Fruit fly (Drosophila melanogaster) whole organism, prepupa: Measurements from ENCODE around the gene mtm.

Experiments
- Blimp-1 ChIP-seq: fragments of 200-800 bp; sonication (Bioruptor generic); optimal IDR thresholded peaks from 3 replicates; lab custom pipeline; 2017; ENCODE audit warnings: missing biosample characterization, missing genetic modification characterization, mild to moderate bottlenecking, moderate library complexity, missing genetic modification reagents
- CG10669 ChIP-seq: fragments of 200-800 bp; sonication (Bioruptor generic); optimal IDR thresholded peaks from 3 replicates; lab custom pipeline; 2018; ENCODE audit warnings: missing biosample characterization, mild to moderate bottlenecking, missing genetic modification characterization, moderate library complexity
- CG11762 ChIP-seq: fragments of 200-800 bp; sonication (Bioruptor generic); optimal IDR thresholded peaks from 3 replicates; lab custom pipeline; 2016; ENCODE audit warnings: missing biosample characterization, missing genetic modification characterization; ENCODE audit not compliant: insufficient read depth
- CG11902 ChIP-seq: fragments of 200-800 bp; sonication (Bioruptor generic); optimal IDR thresholded peaks from 3 replicates; lab custom pipeline; 2016; ENCODE audit warnings: missing biosample characterization, missing genetic modification characterization
- CG15336 ChIP-seq: fragments of 200-800 bp; sonication (Bioruptor generic); IDR thresholded peaks from 2 replicates; pipeline ENCODE4 v1.3.6; 2022; ENCODE audit warnings: missing biosample characterization, missing genetic modification characterization
- CG1621 ChIP-seq: fragments of 200-800 bp; sonication (Bioruptor generic); optimal IDR thresholded peaks from 3 replicates; lab custom pipeline; 2018; ENCODE audit warnings: missing biosample characterization, mild to moderate bottlenecking, missing genetic modification characterization
- CG16779 ChIP-seq: fragments of 200-800 bp; sonication (Bioruptor generic); optimal IDR thresholded peaks from 3 replicates; lab custom pipeline; 2017; ENCODE audit warnings: missing biosample characterization, mild to moderate bottlenecking, missing genetic modification characterization
- CG3032 ChIP-seq: fragments of 200-800 bp; optimal IDR thresholded peaks from 2 replicates; lab custom pipeline; 2019; ENCODE audit warnings: missing biosample characterization, mild to moderate bottlenecking, missing genetic modification characterization, moderate library complexity
- CG31627 ChIP-seq: fragments of 200-800 bp; sonication (Bioruptor generic); optimal IDR thresholded peaks from 3 replicates; lab custom pipeline; 2016; ENCODE audit warnings: missing biosample characterization, missing genetic modification characterization
- CG32006 ChIP-seq: fragments of 200-800 bp; sonication (Bioruptor generic); optimal IDR thresholded peaks from 3 replicates; lab custom pipeline; 2017; ENCODE audit warnings: missing biosample characterization, mild to moderate bottlenecking, missing genetic modification characterization
- CG34406 ChIP-seq: fragments of 200-800 bp; sonication (Bioruptor generic); optimal IDR thresholded peaks from 3 replicates; lab custom pipeline; 2016; ENCODE audit warnings: missing biosample characterization, missing genetic modification characterization
- CG3919 ChIP-seq: fragments of 200-800 bp; sonication (Bioruptor generic); optimal IDR thresholded peaks from 3 replicates; lab custom pipeline; 2016; ENCODE audit warnings: missing biosample characterization, missing genetic modification characterization
- CG4318 ChIP-seq: fragments of 200-800 bp; sonication (Bioruptor generic); optimal IDR thresholded peaks from 3 replicates; lab custom pipeline; 2017; ENCODE audit warnings: missing biosample characterization, mild to moderate bottlenecking, missing genetic modification characterization
- CG6276 ChIP-seq: fragments of 200-800 bp; sonication (Bioruptor generic); optimal IDR thresholded peaks from 2 replicates; lab custom pipeline; 2017; ENCODE audit warnings: missing biosample characterization, mild to moderate bottlenecking, missing genetic modification characterization
- CG6792 ChIP-seq: fragments of 200-800 bp; sonication (Bioruptor generic); optimal IDR thresholded peaks from 3 replicates; lab custom pipeline; 2016; ENCODE audit warnings: missing biosample characterization, missing genetic modification characterization
- CG6808 ChIP-seq: fragments of 200-800 bp; sonication (Bioruptor generic); optimal IDR thresholded peaks from 3 replicates; lab custom pipeline; 2017; ENCODE audit warnings: missing biosample characterization, missing genetic modification characterization, mild to moderate bottlenecking, moderate library complexity, missing genetic modification reagents
- CG8119 ChIP-seq: fragments of 200-800 bp; sonication (Bioruptor generic); IDR thresholded peaks from 3 replicates; pipeline ENCODE4 v1.3.6; 2022; ENCODE audit warnings: missing biosample characterization, missing genetic modification characterization
- CG8319 ChIP-seq: fragments of 200-800 bp; sonication (Bioruptor generic); optimal IDR thresholded peaks from 3 replicates; lab custom pipeline; 2016; ENCODE audit warnings: missing biosample characterization, missing genetic modification characterization
- CG8632 ChIP-seq: fragments of 200-800 bp; sonication (Bioruptor generic); optimal IDR thresholded peaks from 3 replicates; lab custom pipeline; 2016; ENCODE audit warnings: missing biosample characterization, missing genetic modification characterization
- Eip75B ChIP-seq: fragments of 200-800 bp; sonication (Bioruptor generic); optimal IDR thresholded peaks from 3 replicates; lab custom pipeline; 2016; ENCODE audit warnings: missing biosample characterization, missing genetic modification characterization
- Eip78C ChIP-seq: fragments of 200-800 bp; sonication (Bioruptor generic); peaks from one replicate; lab custom pipeline; 2016; ENCODE audit warnings: missing biosample characterization, missing genetic modification characterization
- Ets96B ChIP-seq: fragments of 200-800 bp; optimal IDR thresholded peaks from 2 replicates; lab custom pipeline; 2019; ENCODE audit warnings: missing biosample characterization, mild to moderate bottlenecking, missing genetic modification characterization, moderate library complexity
- Gug ChIP-seq: fragments of 200-800 bp; sonication (Bioruptor generic); IDR thresholded peaks from 2 replicates; pipeline ENCODE4 v1.3.6; 2022; ENCODE audit warnings: missing biosample characterization, missing genetic modification characterization
- Hr38 ChIP-seq: sonication (Bioruptor generic); optimal IDR thresholded peaks from 2 replicates; lab custom pipeline; 2016; ENCODE audit warnings: missing biosample characterization, missing genetic modification characterization
- Hr39 ChIP-seq: fragments of 200-800 bp; sonication (Bioruptor generic); optimal IDR thresholded peaks from 2 replicates; lab custom pipeline; 2016; ENCODE audit warnings: missing biosample characterization, missing genetic modification characterization
- Hr4 ChIP-seq: fragments of 200-800 bp; sonication (Bioruptor generic); optimal IDR thresholded peaks from 3 replicates; lab custom pipeline; 2016; ENCODE audit warnings: missing biosample characterization, missing genetic modification characterization
- Lpt ChIP-seq: fragments of 200-800 bp; sonication (Bioruptor generic); optimal IDR thresholded peaks from 3 replicates; lab custom pipeline; 2016; ENCODE audit warnings: missing biosample characterization, missing genetic modification characterization
- Met ChIP-seq: fragments of 200-800 bp; sonication (Bioruptor generic); optimal IDR thresholded peaks from 3 replicates; lab custom pipeline; 2016; ENCODE audit warnings: missing biosample characterization, missing genetic modification characterization
- OdsH ChIP-seq: fragments of 200-800 bp; sonication (Bioruptor generic); optimal IDR thresholded peaks from 3 replicates; lab custom pipeline; 2016; ENCODE audit warnings: missing biosample characterization, missing genetic modification characterization
- Sox14 ChIP-seq: fragments of 200-800 bp; sonication (Bioruptor generic); optimal IDR thresholded peaks from 3 replicates; lab custom pipeline; 2016; ENCODE audit warnings: missing biosample characterization, missing genetic modification characterization
- Sox15 ChIP-seq: fragments of 200-800 bp; sonication (Bioruptor generic); optimal IDR thresholded peaks from 3 replicates; lab custom pipeline; 2016; ENCODE audit warnings: missing biosample characterization, missing genetic modification characterization
- acj6 ChIP-seq: fragments of 200-800 bp; sonication (Bioruptor generic); optimal IDR thresholded peaks from 3 replicates; lab custom pipeline; 2016; ENCODE audit warnings: missing biosample characterization, missing genetic modification characterization
- cyc ChIP-seq: fragments of 200-800 bp; sonication (Bioruptor generic); optimal IDR thresholded peaks from 3 replicates; lab custom pipeline; 2016; ENCODE audit warnings: missing biosample characterization, missing genetic modification characterization
- esn ChIP-seq: fragments of 200-800 bp; sonication (Bioruptor generic); optimal IDR thresholded peaks from 2 replicates; lab custom pipeline; 2016; ENCODE audit warnings: missing biosample characterization, mild to moderate bottlenecking, missing genetic modification characterization, moderate library complexity
- fd85E ChIP-seq: fragments of 200-800 bp; sonication (Bioruptor generic); optimal IDR thresholded peaks from 3 replicates; lab custom pipeline; 2016; ENCODE audit warnings: missing biosample characterization, missing genetic modification characterization
- fkh ChIP-seq: fragments of 200-800 bp; sonication (Bioruptor generic); optimal IDR thresholded peaks from 3 replicates; lab custom pipeline; 2017; ENCODE audit warnings: missing biosample characterization, mild to moderate bottlenecking, missing genetic modification characterization, moderate library complexity
- net ChIP-seq: fragments of 200-800 bp; sonication (Bioruptor generic); optimal IDR thresholded peaks from 3 replicates; lab custom pipeline; 2016; ENCODE audit warnings: missing biosample characterization, missing genetic modification characterization
- pdm3 ChIP-seq: fragments of 200-800 bp; sonication (Bioruptor generic); optimal IDR thresholded peaks from 3 replicates; lab custom pipeline; 2016; ENCODE audit warnings: missing biosample characterization, missing genetic modification characterization
- spab ChIP-seq: fragments of 200-800 bp; sonication (Bioruptor generic); optimal IDR thresholded peaks from 2 replicates; lab custom pipeline; 2017; ENCODE audit warnings: missing biosample characterization, mild to moderate bottlenecking, missing genetic modification characterization, missing genetic modification reagents
- svp ChIP-seq: fragments of 200-800 bp; sonication (Bioruptor generic); peaks from one replicate; lab custom pipeline; 2016; ENCODE audit warnings: missing biosample characterization, missing genetic modification characterization
- topi ChIP-seq: fragments of 200-800 bp; sonication (Bioruptor generic); optimal IDR thresholded peaks from 3 replicates; lab custom pipeline; 2016; ENCODE audit warnings: missing biosample characterization, missing genetic modification characterization
- vri ChIP-seq: fragments of 200-800 bp; sonication (Bioruptor generic); optimal IDR thresholded peaks from 3 replicates; lab custom pipeline; 2016; ENCODE audit warnings: missing biosample characterization, mild to moderate bottlenecking, missing genetic modification characterization

The mtm gene

dm6 chr2L:6022793-6023192 lies 14.0 kb downstream of the mtm start (continued):
- no peak for TF ChIP-seq Hr38 (GFP tag; lab: Kevin White, UChicago)
- TF ChIP-seq CG15336 (GFP tag; lab: Robert Waterston, UW), result no peak
- peak; percentile 56 for TF ChIP-seq Blimp-1 (GFP tag; lab: Kevin White, UChicago)
- TF ChIP-seq Lpt (GFP tag; lab: Kevin White, UChicago), result peak; percentile 38
- peak; percentile 37 for TF ChIP-seq CG6276 (GFP tag; lab: Kevin White, UChicago)
- TF ChIP-seq OdsH (GFP tag; lab: Kevin White, UChicago), result peak; percentile 22
- peak; percentile 33 for TF ChIP-seq esn
- TF ChIP-seq CG32006 (GFP tag; lab: Kevin White, UChicago), result peak; percentile 63
- peak; percentile 73 for TF ChIP-seq CG10669 (GFP tag; lab: Kevin White, UChicago)
- peak; percentile 20; the same call in 1 of the 2 replicates for TF ChIP-seq Gug (GFP tag; lab: Robert Waterston, UW)
- TF ChIP-seq CG16779 (tag; lab: Kevin White, UChicago), result peak; percentile 27
- peak; percentile 64 for TF ChIP-seq cyc

- TF ChIP-seq CG31627 (GFP tag; lab: Kevin White, UChicago) (no peak), OdsH (GFP tag; lab: Kevin White, UChicago) (no peak), fkh (GFP tag; lab: Kevin White, UChicago) (no peak), CG8319 (GFP tag; lab: Kevin White, UChicago) (no peak), CG3032 (tag; lab: Kevin White, UChicago) (no peak), CG8632 (GFP tag; lab: Kevin White, UChicago) (no peak), acj6 (GFP tag; lab: Kevin White, UChicago) (no peak), Met (GFP tag; lab: Kevin White, UChicago) (no peak), net (no peak), vri (GFP tag; lab: Kevin White, UChicago) (no peak), CG6276 (GFP tag; lab: Kevin White, UChicago) (no peak), esn (no peak), pdm3 (GFP tag; lab: Kevin White, UChicago) (no peak), svp (GFP tag; lab: Kevin White, UChicago) (no peak), CG15336 (GFP tag; lab: Robert Waterston, UW) (no peak), Blimp-1 (GFP tag; lab: Kevin White, UChicago) (no peak), CG34406 (GFP tag; lab: Kevin White, UChicago) (no peak), CG6792 (GFP tag; lab: Kevin White, UChicago) (no peak), Sox15 (no peak)
- TF ChIP-seq, all 60 proteins: peak for 0
Measured at dm6 chr2L:6020535-6020934, 16.3 kb downstream of the mtm start, which contains the start of gene CG13996. Gene CG13996, plus strand, starts transcription at chr2L:6020835.

dm6 chr2L:6019352-6020131 lies 17.3 kb downstream of the mtm start, which contains the start of gene H2.0:
Gene H2.0, minus strand, starts transcription at chr2L:6019402.
- TF ChIP-seq CG16779 (tag; lab: Kevin White, UChicago) (no peak), CG1621 (tag; lab: Kevin White, UChicago) (peak; percentile 25), Eip75B (peak; percentile 51), Sox14 (GFP tag; lab: Kevin White, UChicago) (peak; percentile 75), CG11762 (GFP tag; lab: Kevin White, UChicago) (peak; percentile 37), Blimp-1 (GFP tag; lab: Kevin White, UChicago) (peak; percentile 32), fkh (GFP tag; lab: Kevin White, UChicago) (peak; percentile 76), Hr39 (peak; percentile 68), CG6808 (GFP tag; lab: Kevin White, UChicago) (peak; percentile 59), CG4318 (GFP tag; lab: Kevin White, UChicago) (peak; percentile 43), net (peak; percentile 58), CG8319 (GFP tag; lab: Kevin White, UChicago) (peak; percentile 28), CG8632 (GFP tag; lab: Kevin White, UChicago) (peak; percentile 55), pdm3 (GFP tag; lab: Kevin White, UChicago) (peak; percentile 53), fd85E (no peak), CG8119 (GFP tag; lab: Robert Waterston, UW) (peak; percentile 71), esn (peak; percentile 79), spab (GFP tag; lab: Kevin White, UChicago) (peak; percentile 63), topi (peak; percentile 78), Gug (GFP tag; lab: Robert Waterston, UW) (no peak), Eip78C (GFP tag; lab: Kevin White, UChicago) (peak; percentile 93), CG11902 (GFP tag; lab: Kevin White, UChicago) (peak; percentile 50), CG31627 (GFP tag; lab: Kevin White, UChicago) (peak; percentile 59), CG10669 (GFP tag; lab: Kevin White, UChicago) (peak; percentile 67), CG3919 (GFP tag; lab: Kevin White, UChicago) (peak; percentile 81), Ets96B (tag; lab: Kevin White, UChicago) (peak; percentile 70), CG32006 (GFP tag; lab: Kevin White, UChicago) (peak; percentile 81), Sox15 (peak; percentile 26), Hr4 (peak; percentile 50), Lpt (GFP tag; lab: Kevin White, UChicago) (peak; percentile 49), CG6276 (GFP tag; lab: Kevin White, UChicago) (peak; percentile 59), OdsH (GFP tag; lab: Kevin White, UChicago) (peak; percentile 73), Met (GFP tag; lab: Kevin White, UChicago) (peak; percentile 68), cyc (peak; percentile 64)
